Comparison of ENCODE assay signal across 2 worm cellular contexts in genomic region chrIV:7473159-7473649, ce11.
TF ChIP-seq lines count a peak whose summit lies in the region.

plk-3 (minus strand) TSS chrIV:7473209.
F55G1.6 (plus strand) TSS chrIV:7473517.

TF ChIP-seq in whole organism, L4 larva, 104 proteins besides CTCF, POLR2A, EP300 and RAD21:
- TF ChIP-seq unc-130 (GFP tag; optimal IDR thresholded peaks at IDR 0.05; lab: Kevin White, UChicago): peak; percentile 11
- no peak for TF ChIP-seq ztf-11 (tag; optimal IDR thresholded peaks at IDR 0.05; lab: Kevin White, UChicago)

TF ChIP-seq in whole organism, young adult, 124 proteins besides CTCF, POLR2A, EP300 and RAD21:
- TF ChIP-seq hlh-12 (tag; optimal IDR thresholded peaks at IDR 0.05; lab: Kevin White, UChicago) (no peak), tbp1 (GFP tag; optimal IDR thresholded peaks at IDR 0.05; lab: Kevin White, UChicago) (peak; percentile 10), snpc-1.3 (tag; optimal IDR thresholded peaks at IDR 0.05; lab: Kevin White, UChicago; ENCODE audit: insufficient read depth) (peak; percentile 20), unc-130 (GFP tag; optimal IDR thresholded peaks at IDR 0.05; lab: Kevin White, UChicago) (no peak), C06A6.2 (GFP tag; conservative IDR thresholded peaks at IDR 0.05; lab: Robert Waterston, UW) (no peak), nhr-80 (tag; optimal IDR thresholded peaks at IDR 0.05; lab: Kevin White, UChicago) (no peak), sptf-2 (GFP tag; optimal IDR thresholded peaks at IDR 0.05; lab: Kevin White, UChicago) (no peak), ets-4 (GFP tag; optimal IDR thresholded peaks at IDR 0.05; lab: Kevin White, UChicago) (no peak), hlh-26 (GFP tag; conservative IDR thresholded peaks at IDR 0.05; lab: Robert Waterston, UW) (no peak), akir-1 (GFP tag; optimal IDR thresholded peaks at IDR 0.05; lab: Kevin White, UChicago) (no peak), F39B2.1 (GFP tag; IDR thresholded peaks at IDR 0.05; lab: Robert Waterston, UW) (no peak), B0261.1 (tag; optimal IDR thresholded peaks at IDR 0.05; lab: Kevin White, UChicago) (no peak), lsy-27 (tag; optimal IDR thresholded peaks at IDR 0.05; lab: Kevin White, UChicago; ENCODE audit: borderline replicate concordance, insufficient read depth) (no peak), mes-4 (tag; optimal IDR thresholded peaks at IDR 0.05; lab: Kevin White, UChicago) (no peak), tlf-1 (GFP tag; optimal IDR thresholded peaks at IDR 0.05; lab: Kevin White, UChicago) (no peak), madf-3 (GFP tag; IDR thresholded peaks at IDR 0.05; lab: Robert Waterston, UW) (0 out of 2 replicates have a peak, but pooled peaks have one; percentile 53), egrh-3 (GFP tag; IDR thresholded peaks at IDR 0.05; lab: Robert Waterston, UW) (no peak), B0035.1 (tag; optimal IDR thresholded peaks at IDR 0.05; lab: Kevin White, UChicago) (no peak), rec-8 (tag; optimal IDR thresholded peaks at IDR 0.05; lab: Kevin White, UChicago) (no peak), ceh-58 (GFP tag; IDR thresholded peaks at IDR 0.05; lab: Robert Waterston, UW) (no peak), mel-28 (tag; optimal IDR thresholded peaks at IDR 0.05; lab: Kevin White, UChicago; ENCODE audit: borderline replicate concordance) (no peak), nhr-120 (GFP tag; IDR thresholded peaks at IDR 0.05; lab: Robert Waterston, UW) (no peak), pbrm-1 (GFP tag; IDR thresholded peaks at IDR 0.05; lab: Robert Waterston, UW) (no peak), B0019.2 (GFP tag; conservative IDR thresholded peaks at IDR 0.05; lab: Robert Waterston, UW) (peak; percentile 52; the same call in 1 of the 2 replicates), attf-6 (GFP tag; IDR thresholded peaks at IDR 0.05; lab: Robert Waterston, UW) (no peak), ceh-91 (GFP tag; IDR thresholded peaks at IDR 0.05; lab: Robert Waterston, UW) (peak; percentile 73), bed-1 (GFP tag; IDR thresholded peaks at IDR 0.05; lab: Robert Waterston, UW) (no peak), snpc-4 (GFP tag; optimal IDR thresholded peaks at IDR 0.05; lab: Kevin White, UChicago) (no peak), snpc-4 (tag; optimal IDR thresholded peaks at IDR 0.05; lab: Kevin White, UChicago) (peak in 1 of 4 experiments; percentile 20), egl-18 (GFP tag; IDR thresholded peaks at IDR 0.05; lab: Robert Waterston, UW) (no peak), chd-7 (tag; optimal IDR thresholded peaks at IDR 0.05; lab: Kevin White, UChicago) (no peak), ztf-6 (GFP tag; IDR thresholded peaks at IDR 0.05; lab: Robert Waterston, UW) (no peak), Y67H2A.10 (GFP tag; conservative IDR thresholded peaks at IDR 0.05; lab: Robert Waterston, UW) (no peak), ztf-26 (tag; optimal IDR thresholded peaks at IDR 0.05; lab: Kevin White, UChicago) (no peak), aptf-2 (GFP tag; conservative IDR thresholded peaks at IDR 0.05; lab: Robert Waterston, UW) (no peak), snpc-3.4 (tag; optimal IDR thresholded peaks at IDR 0.05; lab: Kevin White, UChicago) (peak; percentile 53), ztf-22 (GFP tag; optimal IDR thresholded peaks at IDR 0.05; lab: Kevin White, UChicago) (no peak), F10E7.11 (tag; optimal IDR thresholded peaks at IDR 0.05; lab: Kevin White, UChicago) (no peak), cebp-2 (GFP tag; IDR thresholded peaks at IDR 0.05; lab: Robert Waterston, UW) (no peak), lsl-1 (GFP tag; optimal IDR thresholded peaks at IDR 0.05; lab: Kevin White, UChicago) (peak; percentile 80), F49E8.2 (tag; optimal IDR thresholded peaks at IDR 0.05; lab: Kevin White, UChicago; ENCODE audit: insufficient read depth) (peak; percentile 44), zfh-2 (GFP tag; conservative IDR thresholded peaks at IDR 0.05; lab: Robert Waterston, UW) (no peak), gei-17 (GFP tag; optimal IDR thresholded peaks at IDR 0.05; lab: Kevin White, UChicago) (no peak), Y56A3A.18 (GFP tag; IDR thresholded peaks at IDR 0.05; lab: Robert Waterston, UW) (no peak), nhr-90 (tag; optimal IDR thresholded peaks at IDR 0.05; lab: Kevin White, UChicago) (no peak), athp-1 (tag; optimal IDR thresholded peaks at IDR 0.05; lab: Kevin White, UChicago) (no peak), lin-35 (GFP tag; optimal IDR thresholded peaks at IDR 0.05; lab: Kevin White, UChicago) (no peak), atf-7 (tag; optimal IDR thresholded peaks at IDR 0.05; lab: Kevin White, UChicago) (no peak), T26A5.8 (tag; optimal IDR thresholded peaks at IDR 0.05; lab: Kevin White, UChicago) (no peak), die-1 (tag; optimal IDR thresholded peaks at IDR 0.05; lab: Kevin White, UChicago) (no peak), F55B11.4 (tag; optimal IDR thresholded peaks at IDR 0.05; lab: Kevin White, UChicago; ENCODE audit: borderline replicate concordance, insufficient read depth) (no peak), D2030.7 (GFP tag; IDR thresholded peaks at IDR 0.05; lab: Robert Waterston, UW) (peak; percentile 57), him-1 (tag; optimal IDR thresholded peaks at IDR 0.05; lab: Kevin White, UChicago) (peak; percentile 11), madf-8 (GFP tag; conservative IDR thresholded peaks at IDR 0.05; lab: Robert Waterston, UW) (peak; percentile 73), madf-6 (GFP tag; IDR thresholded peaks at IDR 0.05; lab: Robert Waterston, UW) (peak; percentile 91), Y79H2A.3 (GFP tag; conservative IDR thresholded peaks at IDR 0.05; lab: Robert Waterston, UW) (no peak), ceh-79 (tag; optimal IDR thresholded peaks at IDR 0.05; lab: Kevin White, UChicago) (no peak), zim-3 (tag; optimal IDR thresholded peaks at IDR 0.05; lab: Kevin White, UChicago) (no peak), somi-1 (GFP tag; optimal IDR thresholded peaks at IDR 0.05; lab: Kevin White, UChicago) (no peak), xnd-1 (tag; optimal IDR thresholded peaks at IDR 0.05; lab: Kevin White, UChicago) (peak; percentile 63), F33H1.4 (GFP tag; IDR thresholded peaks at IDR 0.05; lab: Robert Waterston, UW) (peak; percentile 89), ceh-40 (GFP tag; IDR thresholded peaks at IDR 0.05; lab: Robert Waterston, UW) (no peak), C17E4.6 (GFP tag; IDR thresholded peaks at IDR 0.05; lab: Robert Waterston, UW) (no peak), hrde-1 (tag; optimal IDR thresholded peaks at IDR 0.05; lab: Kevin White, UChicago; ENCODE audit: borderline replicate concordance) (no peak), rcor-1 (GFP tag; IDR thresholded peaks at IDR 0.05; lab: Robert Waterston, UW) (peak; percentile 24; the same call in 1 of the 2 replicates), K11D2.4 (GFP tag; IDR thresholded peaks at IDR 0.05; lab: Robert Waterston, UW) (no peak), mxl-1 (tag; optimal IDR thresholded peaks at IDR 0.05; lab: Kevin White, UChicago) (no peak), F52B5.7 (tag; optimal IDR thresholded peaks at IDR 0.05; lab: Kevin White, UChicago) (no peak), efl-1 (GFP tag; optimal IDR thresholded peaks at IDR 0.05; lab: Kevin White, UChicago) (peak; percentile 94), T07F8.4 (tag; optimal IDR thresholded peaks at IDR 0.05; lab: Kevin White, UChicago) (no peak), dox-1 (GFP tag; IDR thresholded peaks at IDR 0.05; lab: Robert Waterston, UW) (no peak), hmg-1.2 (GFP tag; IDR thresholded peaks at IDR 0.05; lab: Robert Waterston, UW) (peak; percentile 12; the same call in 1 of the 2 replicates), ceh-100 (GFP tag; IDR thresholded peaks at IDR 0.05; lab: Robert Waterston, UW) (no peak), lir-1 (GFP tag; conservative IDR thresholded peaks at IDR 0.05; lab: Robert Waterston, UW) (no peak), hsf-1 (GFP tag; IDR thresholded peaks at IDR 0.05; lab: Robert Waterston, UW) (no peak), sdz-38 (tag; optimal IDR thresholded peaks at IDR 0.05; lab: Kevin White, UChicago) (no peak), let-526 (GFP tag; IDR thresholded peaks at IDR 0.05; lab: Robert Waterston, UW) (no peak), bed-2 (GFP tag; IDR thresholded peaks at IDR 0.05; lab: Robert Waterston, UW) (no peak), pha-4 (tag; optimal IDR thresholded peaks at IDR 0.05; lab: Kevin White, UChicago) (no peak), ekl-4 (GFP tag; IDR thresholded peaks at IDR 0.05; lab: Robert Waterston, UW) (no peak), dpl-1 (GFP tag; optimal IDR thresholded peaks at IDR 0.05; lab: Kevin White, UChicago) (peak; percentile 35), snpc-1.1 (tag; optimal IDR thresholded peaks at IDR 0.05; lab: Kevin White, UChicago; ENCODE audit: insufficient read depth) (no peak)

Comparison
In these comparisons a context has a peak if more than half of its experiments do, and no peak if none do; other contexts are left out.
1. Of the 7 proteins assayed by ChIP-seq in both whole organism, young adult and whole organism, L4 larva: peak only in whole organism, young adult: F49E8.2 and dpl-1; only in whole organism, L4 larva: unc-130; in both: none; in neither: 3; mixed calls (peak in some experiments, not most) for 1.